Worm (Caenorhabditis elegans): ENCODE data around the gene cee-1.
A peak's percentile ranks its signal among the peaks of the same experiment; 100 is the strongest.

cee-1 gene

ce11 chrIII:4912317-4912716 is at the start of gene cee-1, which contains the start of gene F26F4.9:
TSS of gene cee-1 (plus strand) at chrIII:4912699.
TSS of gene F26F4.9 (minus strand) at chrIII:4912521.
- TF ChIP-seq sem-2 (GFP tag; optimal IDR thresholded peaks at IDR 0.05) (no peak), sptf-1 (tag; optimal IDR thresholded peaks at IDR 0.05) (peak; percentile 17), tbx-8 (GFP tag; optimal IDR thresholded peaks at IDR 0.05) (no peak), unc-39 (tag; optimal IDR thresholded peaks at IDR 0.05) (no peak), ham-2 (GFP tag; optimal IDR thresholded peaks at IDR 0.05) (no peak), unc-62 (GFP tag; optimal IDR thresholded peaks at IDR 0.05) (no peak), unc-120 (tag; optimal IDR thresholded peaks at IDR 0.05; ENCODE audit: poor library complexity, severe bottlenecking) (no peak), ces-1 (GFP tag; optimal IDR thresholded peaks at IDR 0.05) (peak; percentile 37)

ce11 chrIII:4863127-4863526 is 49.4 kb upstream of the cee-1 start, which contains the start of gene coq-8:
TSS of gene coq-8 (plus strand) at chrIII:4863427.
- TF ChIP-seq nhr-2 (tag; optimal IDR thresholded peaks at IDR 0.05) (no peak), nhr-28 (tag; optimal IDR thresholded peaks at IDR 0.05) (no peak), cnd-1 (tag; optimal IDR thresholded peaks at IDR 0.05) (no peak), elt-1 (tag; optimal IDR thresholded peaks at IDR 0.05; ENCODE audit: borderline replicate concordance, insufficient read depth) (no peak), unc-120 (tag; optimal IDR thresholded peaks at IDR 0.05; ENCODE audit: poor library complexity, severe bottlenecking) (no peak), blmp-1 (tag; optimal IDR thresholded peaks at IDR 0.05) (no peak)

DNA sequence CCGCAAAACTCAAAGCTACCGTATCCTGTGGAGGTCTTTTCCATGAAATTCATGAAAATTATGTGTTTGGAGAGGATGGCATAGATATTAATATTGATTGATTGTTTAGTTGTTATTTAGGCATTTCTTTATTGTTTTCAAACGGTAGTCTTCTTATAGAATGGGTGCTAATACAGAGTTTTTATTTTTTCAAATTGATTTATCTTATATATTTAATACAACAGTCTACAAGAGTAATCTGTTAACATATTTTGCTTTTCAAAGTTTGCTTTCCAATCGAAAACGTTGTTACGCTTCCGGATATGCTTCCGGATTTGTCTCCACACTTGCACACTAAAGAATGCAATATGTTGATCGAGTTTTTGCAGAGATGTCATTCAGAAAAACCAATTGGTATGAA is 45.7 kb upstream of the cee-1 start, which contains the start of gene C35D10.17:
Gene C35D10.17, plus strand, starts transcription at position 301 of the 400 bp plus-strand sequence.
- no peak for TF ChIP-seq nhr-12 (tag; optimal IDR thresholded peaks at IDR 0.05)
- no peak for TF ChIP-seq mep-1 (tag; optimal IDR thresholded peaks at IDR 0.05)
- TF ChIP-seq lin-13 (tag; optimal IDR thresholded peaks at IDR 0.05): no peak
- TF ChIP-seq ces-1 (GFP tag; optimal IDR thresholded peaks at IDR 0.05): no peak
- TF ChIP-seq ztf-11 (tag; optimal IDR thresholded peaks at IDR 0.05): no peak
- no peak for TF ChIP-seq nhr-28 (tag; optimal IDR thresholded peaks at IDR 0.05)
- TF ChIP-seq snpc-4 (tag; optimal IDR thresholded peaks at IDR 0.05): no peak
- TF ChIP-seq sptf-1 (tag; optimal IDR thresholded peaks at IDR 0.05): no peak
- no peak for TF ChIP-seq elt-1 (tag; optimal IDR thresholded peaks at IDR 0.05; ENCODE audit: borderline replicate concordance, insufficient read depth)
- no peak for TF ChIP-seq unc-120 (tag; optimal IDR thresholded peaks at IDR 0.05; ENCODE audit: poor library complexity, severe bottlenecking)
- TF ChIP-seq ceh-39 (tag; optimal IDR thresholded peaks at IDR 0.05): no peak
- no peak for TF ChIP-seq unc-39 (tag; optimal IDR thresholded peaks at IDR 0.05)
- TF ChIP-seq nhr-237 (tag; optimal IDR thresholded peaks at IDR 0.05): no peak
- no peak for TF ChIP-seq blmp-1 (tag; optimal IDR thresholded peaks at IDR 0.05)
- TF ChIP-seq M03D4.4 (tag; optimal IDR thresholded peaks at IDR 0.05): no peak
- no peak for TF ChIP-seq lin-32 (GFP tag; optimal IDR thresholded peaks at IDR 0.05)
- TF ChIP-seq cnd-1 (tag; optimal IDR thresholded peaks at IDR 0.05): no peak
- no peak for TF ChIP-seq sem-2 (GFP tag; optimal IDR thresholded peaks at IDR 0.05)
- TF ChIP-seq flh-1 (GFP tag; optimal IDR thresholded peaks at IDR 0.05): no peak
- TF ChIP-seq tbx-8 (GFP tag; optimal IDR thresholded peaks at IDR 0.05): no peak

- TF ChIP-seq nhr-76 (tag; optimal IDR thresholded peaks at IDR 0.05): no peak
- TF ChIP-seq nhr-2 (tag; optimal IDR thresholded peaks at IDR 0.05): no peak
- TF ChIP-seq ces-1 (GFP tag; optimal IDR thresholded peaks at IDR 0.05): no peak
Measured at ce11 chrIII:4868643-4869042, 43.9 kb upstream of the cee-1 start, which contains the start of the genes msd-4 and C35D10.3. TSS of gene msd-4 (minus strand) at chrIII:4868743. TSS of gene C35D10.3 (plus strand) at chrIII:4868921.

DNA sequence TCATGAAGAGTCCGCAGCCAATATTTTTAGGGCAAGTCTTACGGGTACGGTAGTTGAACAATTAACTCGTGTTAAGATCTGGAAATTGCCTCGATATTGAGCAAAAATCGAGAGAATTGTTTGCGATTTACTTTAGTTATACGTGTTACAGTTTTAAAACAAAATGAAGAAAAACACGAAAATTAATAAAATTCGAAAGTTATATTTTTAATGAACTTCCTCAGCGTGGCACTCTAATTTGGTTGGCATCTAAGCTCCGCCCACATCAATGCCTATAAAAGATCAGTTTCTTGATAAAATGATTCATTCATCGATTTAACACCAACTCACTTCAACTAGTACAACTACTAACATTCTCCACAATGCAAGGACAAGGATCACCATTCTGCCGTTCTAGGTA is 42.0 kb upstream of the cee-1 start, which contains the start of gene gipc-1:
Gene gipc-1, plus strand, starts transcription at position 301 of the 400 bp plus-strand sequence.
- no peak for TF ChIP-seq blmp-1 (tag; optimal IDR thresholded peaks at IDR 0.05)
- TF ChIP-seq ces-1 (GFP tag; optimal IDR thresholded peaks at IDR 0.05): no peak
- no peak for TF ChIP-seq lsy-2 (tag; optimal IDR thresholded peaks at IDR 0.05)
- no peak for TF ChIP-seq ceh-39 (tag; optimal IDR thresholded peaks at IDR 0.05)

- TF ChIP-seq bed-3 (GFP tag; optimal IDR thresholded peaks at IDR 0.05): no peak
- TF ChIP-seq elt-3 (tag; optimal IDR thresholded peaks at IDR 0.05): no peak
- no peak for TF ChIP-seq mab-5 (tag; optimal IDR thresholded peaks at IDR 0.05)
- TF ChIP-seq hlh-1 (tag; optimal IDR thresholded peaks at IDR 0.05): no peak
- no peak for TF ChIP-seq zip-8 (tag; optimal IDR thresholded peaks at IDR 0.05)
- TF ChIP-seq nhr-76 (tag; optimal IDR thresholded peaks at IDR 0.05): no peak
- TF ChIP-seq ztf-11 (tag; optimal IDR thresholded peaks at IDR 0.05): no peak
Measured at ce11 chrIII:4873395-4873794, 39.1 kb upstream of the cee-1 start.

Measured in whole organism, mixed stage, embryonic.